Fruit fly (Drosophila melanogaster): ENCODE results near the gene RpS19a.

dm6 chrX:16640260-16641100, 2.8 kb downstream of the RpS19a start, which contains the start of the genes SNRPG and mthl1:
- TF ChIP-seq Hr96 (GFP tag; optimal IDR thresholded peaks at IDR 0.05) = no peak
- TF ChIP-seq Crg-1 (GFP tag; optimal IDR thresholded peaks at IDR 0.05) = peak; percentile 40
- TF ChIP-seq pad (GFP tag; optimal IDR thresholded peaks at IDR 0.05) = peak; percentile 64
- TF ChIP-seq tj (GFP tag; optimal IDR thresholded peaks at IDR 0.05) = no peak
- TF ChIP-seq Clk (GFP tag; optimal IDR thresholded peaks at IDR 0.05) = peak; percentile 52
- no peak for TF ChIP-seq cnc (optimal IDR thresholded peaks at IDR 0.05)
- TF ChIP-seq Mnt (GFP tag; optimal IDR thresholded peaks at IDR 0.05) = peak; percentile 71
- TF ChIP-seq cic (GFP tag; optimal IDR thresholded peaks at IDR 0.05) = no peak
- TF ChIP-seq kay (GFP tag; ENCODE audit: borderline replicate concordance) = no peak
- TF ChIP-seq CG1620 (GFP tag; optimal IDR thresholded peaks at IDR 0.05) = peak; percentile 77
- peak; percentile 54 for TF ChIP-seq CG7045 (GFP tag; optimal IDR thresholded peaks at IDR 0.05)
- peak; percentile 81 for TF ChIP-seq CG5204 (GFP tag; optimal IDR thresholded peaks at IDR 0.05)
- TF ChIP-seq ovo (GFP tag; optimal IDR thresholded peaks at IDR 0.05) = peak; percentile 36
